Worm (Caenorhabditis elegans) whole organism, L1 larva: ENCODE results near the gene srg-61.

Experiments used
- aly-2 ChIP-seq: fragments of 150-350 bp; optimal IDR thresholded peaks from 2 replicates; lab custom pipeline; 2014; ENCODE audit warnings: missing biosample characterization, missing genetic modification characterization
- ama-1 ChIP-seq: fragments of 150-350 bp; optimal IDR thresholded peaks from 2 replicates; lab custom pipeline; 2014
- fkh-10 ChIP-seq: sonication (generic microtip); optimal IDR thresholded peaks from 2 replicates; lab custom pipeline; 2017; ENCODE audit warnings: missing biosample characterization, missing genetic modification reagents, missing genetic modification characterization
- lin-13 ChIP-seq: fragments of 150-350 bp; optimal IDR thresholded peaks from 2 replicates; lab custom pipeline; 2014; ENCODE audit warnings: missing biosample characterization, missing genetic modification reagents, missing genetic modification characterization
- lin-39 ChIP-seq: fragments of 150-350 bp; optimal IDR thresholded peaks from 2 replicates; lab custom pipeline; 2014; ENCODE audit warnings: missing biosample characterization, missing genetic modification reagents, missing genetic modification characterization
- nhr-47 ChIP-seq: sonication (generic microtip); optimal IDR thresholded peaks from 2 replicates; lab custom pipeline; 2016; ENCODE audit warnings: mild to moderate bottlenecking, missing genetic modification characterization, moderate library complexity, missing compliant biosample characterization
- nhr-76 ChIP-seq: sonication (generic microtip); optimal IDR thresholded peaks from 2 replicates; lab custom pipeline; 2017; ENCODE audit warnings: missing biosample characterization, missing genetic modification characterization
- nhr-77 ChIP-seq: fragments of 150-350 bp; optimal IDR thresholded peaks from 2 replicates; lab custom pipeline; 2014; ENCODE audit warnings: missing biosample characterization, missing genetic modification characterization
- nhr-90 ChIP-seq: sonication (generic microtip); optimal IDR thresholded peaks from 2 replicates; lab custom pipeline; 2016; ENCODE audit warnings: mild to moderate bottlenecking, missing genetic modification characterization, missing compliant biosample characterization; ENCODE audit not compliant: poor library complexity
- snpc-4 ChIP-seq: fragments of 150-350 bp; optimal IDR thresholded peaks from 2 replicates; lab custom pipeline; 2014; ENCODE audit warnings: missing biosample characterization, missing genetic modification characterization
- sox-4 ChIP-seq: sonication (generic microtip); optimal IDR thresholded peaks from 2 replicates; lab custom pipeline; 2016; ENCODE audit warnings: missing genetic modification characterization, missing compliant biosample characterization
- unc-30 ChIP-seq: sonication (generic microtip); optimal IDR thresholded peaks from 2 replicates; lab custom pipeline; 2017; ENCODE audit warnings: missing biosample characterization, missing genetic modification characterization
- unc-62 ChIP-seq: fragments of 150-350 bp; optimal IDR thresholded peaks from 2 replicates; lab custom pipeline; 2014; ENCODE audit warnings: missing biosample characterization, missing genetic modification reagents, missing genetic modification characterization
- ztf-11 ChIP-seq, 2 experiments: sonication (generic microtip); optimal IDR thresholded peaks; 2 replicates each; lab custom pipeline; 2016 to 2017; ENCODE audit warnings: missing genetic modification characterization in 2 of 2, missing biosample characterization in 1 of 2, missing compliant biosample characterization in 1 of 2

DNA sequence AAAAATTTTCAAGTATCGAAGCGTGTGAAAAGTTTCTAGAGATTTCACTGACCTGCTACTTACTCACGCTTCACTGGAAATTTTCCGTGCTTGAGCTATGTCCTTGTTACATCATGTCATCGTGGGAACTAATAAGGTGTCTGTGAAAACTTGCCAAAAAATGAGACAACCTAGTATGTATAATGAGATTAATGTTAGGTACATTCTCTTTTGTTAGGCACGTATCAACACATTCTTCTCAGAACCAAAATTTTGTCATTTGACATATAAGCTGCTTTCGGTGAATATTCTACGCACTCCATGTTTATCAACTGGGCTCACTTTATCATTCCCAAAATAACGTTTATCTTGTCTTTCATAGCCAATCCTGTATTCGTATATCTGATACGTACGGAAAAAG is 33.9 kb upstream of the srg-61 start, which contains the start of gene srj-18:
- TF ChIP-seq unc-30 (tag; lab: Kevin White, UChicago) (no peak), ama-1 (lab: Kevin White, UChicago) (no peak), snpc-4 (tag; lab: Kevin White, UChicago) (no peak), unc-62 (GFP tag; lab: Kevin White, UChicago) (no peak), lin-13 (GFP tag; lab: Kevin White, UChicago) (no peak), nhr-77 (tag; lab: Kevin White, UChicago) (no peak), ztf-11 (tag; optimal IDR thresholded peaks at IDR 0.05; lab: Kevin White, UChicago) (no peak), fkh-10 (no peak), aly-2 (no peak), lin-39 (tag; lab: Kevin White, UChicago) (no peak), nhr-90 (tag; lab: Kevin White, UChicago) (no peak), nhr-76 (tag; lab: Kevin White, UChicago) (no peak), nhr-47 (tag; lab: Kevin White, UChicago) (no peak), sox-4 (no peak)
